Worm (Caenorhabditis elegans) whole organism, mixed stage, embryonic: Measurements from ENCODE around the gene F17C11.12.

Source experiments
- M03D4.4 ChIP-seq: sonication (generic microtip); optimal IDR thresholded peaks from 2 replicates; lab custom pipeline; 2017; ENCODE audit warnings: mild to moderate bottlenecking, missing genetic modification characterization, missing compliant biosample characterization
- bed-3 ChIP-seq: fragments of 200-800 bp; sonication (Bioruptor generic); optimal IDR thresholded peaks from 3 replicates; lab custom pipeline; 2018; ENCODE audit warnings: mild to moderate bottlenecking, missing genetic modification characterization, moderate library complexity, missing compliant biosample characterization
- blmp-1 ChIP-seq: fragments of 150-350 bp; optimal IDR thresholded peaks from 2 replicates; lab custom pipeline; 2014; ENCODE audit warnings: missing biosample characterization, missing genetic modification characterization
- ceh-39 ChIP-seq: fragments of 150-350 bp; optimal IDR thresholded peaks from 2 replicates; lab custom pipeline; 2014; ENCODE audit warnings: missing biosample characterization, missing genetic modification characterization
- ceh-43 ChIP-seq: fragments of 200-800 bp; sonication (Bioruptor generic); optimal IDR thresholded peaks from 2 replicates; lab custom pipeline; 2018; ENCODE audit warnings: mild to moderate bottlenecking, missing genetic modification characterization, moderate library complexity, missing compliant biosample characterization
- ceh-83 ChIP-seq: fragments of 200-800 bp; sonication (Bioruptor generic); optimal IDR thresholded peaks from 2 replicates; lab custom pipeline; 2018; ENCODE audit warnings: mild to moderate bottlenecking, missing genetic modification characterization, missing compliant biosample characterization
- ces-1 ChIP-seq: fragments of 150-350 bp; optimal IDR thresholded peaks from 2 replicates; lab custom pipeline; 2014; ENCODE audit warnings: missing biosample characterization, missing genetic modification reagents, missing genetic modification characterization
- drap-1 ChIP-seq: fragments of 200-800 bp; sonication (Bioruptor generic); optimal IDR thresholded peaks from 3 replicates; lab custom pipeline; 2018; ENCODE audit warnings: mild to moderate bottlenecking, missing genetic modification characterization, missing compliant biosample characterization
- elt-1 ChIP-seq: sonication (generic microtip); optimal IDR thresholded peaks from 2 replicates; lab custom pipeline; 2017; ENCODE audit warnings: missing genetic modification characterization, mild to moderate bottlenecking, missing compliant biosample characterization, antibody characterized with exemption, moderate library complexity, borderline replicate concordance; ENCODE audit not compliant: insufficient read depth
- elt-3 ChIP-seq: fragments of 150-350 bp; optimal IDR thresholded peaks from 2 replicates; lab custom pipeline; 2014; ENCODE audit warnings: missing biosample characterization, missing genetic modification characterization
- flh-1 ChIP-seq: fragments of 200-800 bp; sonication (Bioruptor generic); optimal IDR thresholded peaks from 2 replicates; lab custom pipeline; 2018; ENCODE audit warnings: mild to moderate bottlenecking, missing genetic modification characterization, moderate library complexity, missing compliant biosample characterization
- hlh-1 ChIP-seq: fragments of 150-350 bp; optimal IDR thresholded peaks from 2 replicates; lab custom pipeline; 2014; ENCODE audit warnings: missing biosample characterization, missing genetic modification reagents, missing genetic modification characterization
- lin-13 ChIP-seq: fragments of 150-350 bp; optimal IDR thresholded peaks from 2 replicates; lab custom pipeline; 2014; ENCODE audit warnings: missing biosample characterization, missing genetic modification characterization
- lsy-2 ChIP-seq: fragments of 150-350 bp; optimal IDR thresholded peaks from 2 replicates; lab custom pipeline; 2014; ENCODE audit warnings: missing biosample characterization, missing genetic modification characterization
- mab-5 ChIP-seq: fragments of 150-350 bp; optimal IDR thresholded peaks from 2 replicates; lab custom pipeline; 2014; ENCODE audit warnings: missing biosample characterization, missing genetic modification characterization
- mep-1 ChIP-seq: fragments of 150-350 bp; optimal IDR thresholded peaks from 2 replicates; lab custom pipeline; 2017; ENCODE audit warnings: missing biosample characterization, missing genetic modification reagents, missing genetic modification characterization, inconsistent platforms
- mls-2 ChIP-seq: sonication (generic microtip); optimal IDR thresholded peaks from 2 replicates; lab custom pipeline; 2016; ENCODE audit warnings: mild to moderate bottlenecking, missing genetic modification characterization, moderate library complexity, missing compliant biosample characterization
- nhr-12 ChIP-seq: fragments of 150-350 bp; optimal IDR thresholded peaks from 2 replicates; lab custom pipeline; 2014; ENCODE audit warnings: missing biosample characterization, missing genetic modification characterization
- nhr-2 ChIP-seq: fragments of 150-350 bp; optimal IDR thresholded peaks from 2 replicates; lab custom pipeline; 2014; ENCODE audit warnings: missing biosample characterization, missing genetic modification characterization
- nhr-237 ChIP-seq: fragments of 150-350 bp; optimal IDR thresholded peaks from 2 replicates; lab custom pipeline; 2014; ENCODE audit warnings: missing biosample characterization, missing genetic modification characterization
- nhr-28 ChIP-seq: fragments of 150-350 bp; optimal IDR thresholded peaks from 2 replicates; lab custom pipeline; 2014; ENCODE audit warnings: missing biosample characterization, missing genetic modification characterization
- nhr-76 ChIP-seq: sonication (generic microtip); optimal IDR thresholded peaks from 2 replicates; lab custom pipeline; 2017; ENCODE audit warnings: missing biosample characterization, missing genetic modification characterization
- pha-4 ChIP-seq: fragments of 150-350 bp; optimal IDR thresholded peaks from 2 replicates; lab custom pipeline; 2018; ENCODE audit warnings: missing biosample characterization, missing genetic modification reagents, missing genetic modification characterization
- sem-2 ChIP-seq: fragments of 200-800 bp; sonication (Bioruptor generic); optimal IDR thresholded peaks from 2 replicates; lab custom pipeline; 2018; ENCODE audit warnings: mild to moderate bottlenecking, missing genetic modification characterization, missing compliant biosample characterization
- sptf-1 ChIP-seq: sonication (generic microtip); optimal IDR thresholded peaks from 2 replicates; lab custom pipeline; 2017; ENCODE audit warnings: mild to moderate bottlenecking, missing genetic modification characterization, moderate library complexity, missing compliant biosample characterization
- tbx-8 ChIP-seq: fragments of 200-800 bp; sonication (Bioruptor generic); optimal IDR thresholded peaks from 2 replicates; lab custom pipeline; 2018; ENCODE audit warnings: mild to moderate bottlenecking, missing genetic modification characterization, moderate library complexity, missing compliant biosample characterization
- unc-120 ChIP-seq: sonication (generic microtip); optimal IDR thresholded peaks from 2 replicates; lab custom pipeline; 2017; ENCODE audit warnings: missing genetic modification characterization, missing compliant biosample characterization; ENCODE audit not compliant: poor library complexity, severe bottlenecking
- unc-39 ChIP-seq: fragments of 150-350 bp; optimal IDR thresholded peaks from 2 replicates; lab custom pipeline; 2014; ENCODE audit warnings: missing biosample characterization, missing genetic modification characterization
- unc-62 ChIP-seq: fragments of 150-350 bp; optimal IDR thresholded peaks from 2 replicates; lab custom pipeline; 2014; ENCODE audit warnings: missing biosample characterization, missing genetic modification reagents, missing genetic modification characterization
- zip-8 ChIP-seq: fragments of 150-350 bp; optimal IDR thresholded peaks from 2 replicates; lab custom pipeline; 2014; ENCODE audit warnings: missing biosample characterization, missing genetic modification characterization
- ztf-11 ChIP-seq: fragments of 150-350 bp; optimal IDR thresholded peaks from 2 replicates; lab custom pipeline; 2014; ENCODE audit warnings: missing biosample characterization, missing genetic modification characterization

F17C11.12 gene

ce11 chrV:10893510-10894128, 43.1 kb downstream of the F17C11.12 start, which contains the start of gene F32D8.4:
Gene F32D8.4 (minus strand): TSS chrV:10893560.
- no peak for TF ChIP-seq unc-39 (tag; lab: Kevin White, UChicago)
- no peak for TF ChIP-seq unc-120 (tag; lab: Kevin White, UChicago)
- TF ChIP-seq nhr-12, result no peak
- TF ChIP-seq ceh-43, result no peak
- no peak for TF ChIP-seq lsy-2 (tag; lab: Kevin White, UChicago)
- no peak for TF ChIP-seq sptf-1
- TF ChIP-seq lin-13 (tag; lab: Kevin White, UChicago), result no peak
- no peak for TF ChIP-seq zip-8 (tag; lab: Kevin White, UChicago)
- no peak for TF ChIP-seq M03D4.4 (tag; lab: Kevin White, UChicago)
- no peak for TF ChIP-seq ztf-11 (tag; lab: Kevin White, UChicago)
- TF ChIP-seq drap-1 (GFP tag; lab: Kevin White, UChicago), result no peak
- no peak for TF ChIP-seq nhr-28
- no peak for TF ChIP-seq ces-1 (GFP tag; lab: Kevin White, UChicago)
- TF ChIP-seq nhr-237 (tag; lab: Kevin White, UChicago), result no peak
- no peak for TF ChIP-seq ceh-39 (tag; lab: Kevin White, UChicago)
- no peak for TF ChIP-seq mep-1 (tag; lab: Kevin White, UChicago)
- no peak for TF ChIP-seq bed-3
- no peak for TF ChIP-seq hlh-1
- TF ChIP-seq nhr-2 (tag; lab: Kevin White, UChicago), result no peak
- TF ChIP-seq, all 35 proteins: peak for 0

- TF ChIP-seq ztf-11 (tag; lab: Kevin White, UChicago), result no peak
- TF ChIP-seq sptf-1, result no peak
- TF ChIP-seq M03D4.4 (tag; lab: Kevin White, UChicago), result no peak
These were observed 45.7 kb downstream of the F17C11.12 start, which contains the start of gene F32D8.12 for ce11 chrV:10890980-10891379. Gene F32D8.12 (minus strand): TSS chrV:10891027.

- TF ChIP-seq M03D4.4 (tag; lab: Kevin White, UChicago) (no peak), nhr-28 (no peak), bed-3 (no peak), pha-4 (no peak), nhr-237 (tag; lab: Kevin White, UChicago) (no peak), mls-2 (no peak), nhr-12 (no peak), zip-8 (tag; lab: Kevin White, UChicago) (no peak), lin-13 (tag; lab: Kevin White, UChicago) (no peak), sptf-1 (no peak), sem-2 (GFP tag; lab: Kevin White, UChicago) (no peak), ceh-83 (no peak), drap-1 (GFP tag; lab: Kevin White, UChicago) (no peak), ceh-39 (tag; lab: Kevin White, UChicago) (no peak)
- TF ChIP-seq, all 35 proteins: peak for 0
These were observed 46.9 kb downstream of the F17C11.12 start for ce11 chrV:10889774-10890173.

ce11 chrV:10889036-10889435, 47.7 kb downstream of the F17C11.12 start, which contains the start of gene F32D8.11:
Gene F32D8.11 (minus strand): TSS chrV:10889136.
- TF ChIP-seq M03D4.4 (tag; lab: Kevin White, UChicago) (no peak), tbx-8 (no peak), nhr-12 (no peak)

- TF ChIP-seq nhr-76 (tag; lab: Kevin White, UChicago), result no peak
- TF ChIP-seq drap-1 (GFP tag; lab: Kevin White, UChicago), result no peak
- no peak for TF ChIP-seq unc-62 (GFP tag; lab: Kevin White, UChicago)
- TF ChIP-seq unc-120 (tag; lab: Kevin White, UChicago), result no peak
- no peak for TF ChIP-seq lsy-2 (tag; lab: Kevin White, UChicago)
- no peak for TF ChIP-seq nhr-28
- TF ChIP-seq M03D4.4 (tag; lab: Kevin White, UChicago), result no peak
- TF ChIP-seq mab-5, result no peak
- no peak for TF ChIP-seq elt-3 (tag; lab: Kevin White, UChicago)
- TF ChIP-seq flh-1 (GFP tag; lab: Kevin White, UChicago), result no peak
- TF ChIP-seq tbx-8, result no peak
- TF ChIP-seq blmp-1 (tag; lab: Kevin White, UChicago), result no peak
- no peak for TF ChIP-seq elt-1 (tag; lab: Kevin White, UChicago)
- no peak for TF ChIP-seq ceh-39 (tag; lab: Kevin White, UChicago)
- TF ChIP-seq mep-1 (tag; lab: Kevin White, UChicago), result no peak
- TF ChIP-seq ces-1 (GFP tag; lab: Kevin White, UChicago), result no peak
These were observed 48.6 kb downstream of the F17C11.12 start for ce11 chrV:10888153-10888552.
